Worm (Caenorhabditis elegans): Measurements from ENCODE around the gene egg-1.

The egg-1 gene

DNA sequence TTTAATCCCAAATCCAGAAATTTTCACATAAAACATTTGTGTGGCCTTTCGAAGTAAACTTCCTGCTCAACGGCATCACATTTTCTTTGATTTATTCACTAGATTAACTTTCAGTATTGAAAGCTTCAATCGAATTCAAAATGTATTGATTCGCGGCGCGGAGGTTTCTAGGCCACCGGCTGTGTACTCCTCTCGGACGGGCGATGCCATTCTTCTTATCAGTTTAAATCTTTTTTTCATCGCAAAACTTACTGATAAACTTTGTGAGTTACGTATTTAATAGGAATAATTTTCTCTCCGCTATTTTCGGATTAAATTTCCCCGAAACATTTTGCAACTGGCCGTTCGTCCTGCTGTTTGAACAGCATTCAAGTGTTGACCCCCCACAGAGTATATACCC lies 6.1 kb upstream of the egg-1 start (continued):
- TF ChIP-seq xbp-1 (tag; optimal IDR thresholded peaks at IDR 0.05) (peak; percentile 85), fkh-10 (GFP tag; optimal IDR thresholded peaks at IDR 0.05) (peak; percentile 34), pag-3 (tag; optimal IDR thresholded peaks at IDR 0.05; ENCODE audit: borderline replicate concordance, insufficient read depth) (peak; percentile 69), fkh-8 (tag; optimal IDR thresholded peaks at IDR 0.05) (peak; percentile 55), ets-5 (GFP tag; IDR thresholded peaks at IDR 0.05) (no peak), sup-37 (GFP tag; optimal IDR thresholded peaks at IDR 0.05) (peak; percentile 52), dpl-1 (GFP tag; optimal IDR thresholded peaks at IDR 0.05) (peak; percentile 81 to 91 (median 90)), jun-1 (tag; optimal IDR thresholded peaks at IDR 0.05) (peak; percentile 61), skn-1 (tag; optimal IDR thresholded peaks at IDR 0.05) (peak; percentile 52), lin-13 (GFP tag; optimal IDR thresholded peaks at IDR 0.05) (peak; percentile 66), snpc-4 (tag; optimal IDR thresholded peaks at IDR 0.05) (no peak), vab-15 (tag; optimal IDR thresholded peaks at IDR 0.05) (no peak), swsn-7 (tag; optimal IDR thresholded peaks at IDR 0.05) (peak; percentile 78), lin-39 (tag; optimal IDR thresholded peaks at IDR 0.05) (peak; percentile 34), mab-9 (GFP tag; IDR thresholded peaks at IDR 0.05) (peak; percentile 60), ztf-11 (tag; optimal IDR thresholded peaks at IDR 0.05) (peak in 1 of 2 experiments; percentile 88), nhr-12 (tag; optimal IDR thresholded peaks at IDR 0.05) (no peak), zag-1 (tag; optimal IDR thresholded peaks at IDR 0.05) (no peak), elt-3 (tag; optimal IDR thresholded peaks at IDR 0.05) (peak in 3 of 6 experiments; percentile 5 to 68 (median 33)), ceh-8 (GFP tag; optimal IDR thresholded peaks at IDR 0.05) (peak; percentile 13), C16A3.4 (tag; optimal IDR thresholded peaks at IDR 0.05) (peak; percentile 45), egl-27 (tag; optimal IDR thresholded peaks at IDR 0.05) (no peak), ceh-90 (tag; optimal IDR thresholded peaks at IDR 0.05) (peak; percentile 94), isw-1 (GFP tag; IDR thresholded peaks at IDR 0.05) (peak; percentile 54), nhr-47 (tag; optimal IDR thresholded peaks at IDR 0.05) (peak; percentile 88), lin-15B (tag; optimal IDR thresholded peaks at IDR 0.05) (peak; percentile 4), mep-1 (tag; optimal IDR thresholded peaks at IDR 0.05) (no peak), zip-4 (GFP tag; optimal IDR thresholded peaks at IDR 0.05) (peak; percentile 51), nhr-77 (tag; optimal IDR thresholded peaks at IDR 0.05) (peak; percentile 22), unc-30 (tag; optimal IDR thresholded peaks at IDR 0.05) (no peak), C34B4.2 (tag; optimal IDR thresholded peaks at IDR 0.05) (no peak), ceh-82 (tag; optimal IDR thresholded peaks at IDR 0.05) (peak; percentile 45 to 66 (median 60)), nhr-11 (tag; optimal IDR thresholded peaks at IDR 0.05) (peak; percentile 34), ztf-4 (tag; optimal IDR thresholded peaks at IDR 0.05) (peak; percentile 69), nhr-28 (tag; optimal IDR thresholded peaks at IDR 0.05) (no peak), nhr-90 (tag; optimal IDR thresholded peaks at IDR 0.05; ENCODE audit: poor library complexity) (peak; percentile 93), tbx-2 (tag; optimal IDR thresholded peaks at IDR 0.05) (peak; percentile 87), unc-98 (GFP tag; IDR thresholded peaks at IDR 0.05) (no peak; the same call in 1 of the 2 replicates), lir-3 (tag; optimal IDR thresholded peaks at IDR 0.05; ENCODE audit: poor library complexity) (peak; percentile 94), unc-86 (tag; optimal IDR thresholded peaks at IDR 0.05) (peak; percentile 55), hpl-2 (GFP tag; optimal IDR thresholded peaks at IDR 0.05) (no peak), fos-1 (tag; optimal IDR thresholded peaks at IDR 0.05) (peak; percentile 28), Y116A8C.19 (tag; optimal IDR thresholded peaks at IDR 0.05; ENCODE audit: borderline replicate concordance) (peak; percentile 68), grh-1 (GFP tag; IDR thresholded peaks at IDR 0.05) (peak; percentile 65), hlh-4 (tag; optimal IDR thresholded peaks at IDR 0.05) (peak; percentile 13), nhr-84 (tag; optimal IDR thresholded peaks at IDR 0.05) (no peak), blmp-1 (tag; optimal IDR thresholded peaks at IDR 0.05) (no peak), mef-2 (tag; optimal IDR thresholded peaks at IDR 0.05) (no peak), dsc-1 (tag; optimal IDR thresholded peaks at IDR 0.05) (peak; percentile 92)

Data from whole organism, L1 larva.